Fruit fly (Drosophila melanogaster) whole organism, adult: ENCODE data around the gene CG14840.

ENCODE experiments used
- CG1620 ChIP-seq: fragments of 200-800 bp; sonication (Bioruptor generic); optimal IDR thresholded peaks from 2 replicates; lab custom pipeline; 2016; ENCODE audit warnings: missing biosample characterization, missing genetic modification characterization
- CG5204 ChIP-seq: fragments of 200-800 bp; sonication (Bioruptor generic); optimal IDR thresholded peaks from 2 replicates; lab custom pipeline; 2016; ENCODE audit warnings: missing biosample characterization, missing genetic modification characterization
- CG7045 ChIP-seq: fragments of 200-800 bp; sonication (Bioruptor generic); optimal IDR thresholded peaks from 2 replicates; lab custom pipeline; 2017; ENCODE audit warnings: missing biosample characterization, mild to moderate bottlenecking, missing genetic modification characterization
- CG7101 ChIP-seq: fragments of 200-800 bp; sonication (Bioruptor generic); optimal IDR thresholded peaks from 2 replicates; lab custom pipeline; 2018; ENCODE audit warnings: missing biosample characterization, mild to moderate bottlenecking, missing genetic modification characterization, moderate library complexity
- Crg-1 ChIP-seq: fragments of 200-800 bp; sonication (Bioruptor generic); optimal IDR thresholded peaks from 2 replicates; lab custom pipeline; 2016; ENCODE audit warnings: missing biosample characterization, missing genetic modification characterization
- Hr96 ChIP-seq: fragments of 200-800 bp; sonication (Bioruptor generic); optimal IDR thresholded peaks from 2 replicates; lab custom pipeline; 2016; ENCODE audit warnings: missing biosample characterization, missing genetic modification characterization
- Mnt ChIP-seq: fragments of 200-800 bp; sonication (Bioruptor generic); optimal IDR thresholded peaks from 2 replicates; lab custom pipeline; 2016; ENCODE audit warnings: missing biosample characterization, mild to moderate bottlenecking, missing genetic modification characterization
- bab1 ChIP-seq: fragments of 200-800 bp; sonication (Bioruptor generic); optimal IDR thresholded peaks from 3 replicates; lab custom pipeline; 2019; ENCODE audit warnings: missing biosample characterization, mild to moderate bottlenecking, missing genetic modification characterization, moderate library complexity
- cic ChIP-seq: fragments of 200-800 bp; sonication (Bioruptor generic); optimal IDR thresholded peaks from 2 replicates; lab custom pipeline; 2017; ENCODE audit warnings: missing biosample characterization, mild to moderate bottlenecking, missing genetic modification characterization, moderate library complexity
- cnc ChIP-seq, 2 experiments: fragments of >200 bp; optimal IDR thresholded peaks; 2 replicates each; lab custom pipeline; 2017
- kay ChIP-seq: fragments of 200-800 bp; sonication (Bioruptor generic); peaks from one replicate; lab custom pipeline; 2016; ENCODE audit warnings: missing biosample characterization, missing genetic modification characterization, borderline replicate concordance
- ovo ChIP-seq: fragments of 200-800 bp; sonication (Bioruptor generic); optimal IDR thresholded peaks from 2 replicates; lab custom pipeline; 2016; ENCODE audit warnings: missing biosample characterization, missing genetic modification characterization
- pad ChIP-seq: fragments of 200-800 bp; sonication (Bioruptor generic); optimal IDR thresholded peaks from 3 replicates; lab custom pipeline; 2017; ENCODE audit warnings: missing biosample characterization, missing genetic modification characterization, mild to moderate bottlenecking, moderate library complexity, missing genetic modification reagents
- tj ChIP-seq: fragments of 200-800 bp; sonication (Bioruptor generic); optimal IDR thresholded peaks from 3 replicates; lab custom pipeline; 2017; ENCODE audit warnings: missing biosample characterization, mild to moderate bottlenecking, missing genetic modification characterization, moderate library complexity

DNA sequence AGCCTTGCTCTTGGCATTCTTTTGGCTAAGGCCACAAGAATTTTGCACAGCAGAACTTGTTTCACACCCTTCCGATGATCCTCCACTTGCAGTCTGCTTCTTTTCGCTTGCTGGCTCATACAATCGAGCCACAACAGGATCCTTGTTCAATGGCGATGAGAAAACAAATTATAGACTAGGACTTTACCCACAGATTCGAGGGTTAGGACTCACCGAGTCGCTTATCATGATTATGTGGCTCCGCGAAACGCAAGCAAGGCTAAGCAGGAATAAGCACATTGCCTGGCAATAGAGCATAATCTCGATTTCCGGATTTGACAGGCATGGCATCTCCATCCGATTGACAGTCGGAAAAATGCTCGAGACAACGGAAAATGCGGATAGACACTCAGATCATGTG, 1.1 kb upstream of the CG14840 start, which contains the start of the genes CG14839 and CG14841:
- TF ChIP-seq Mnt (no peak), cic (GFP tag; lab: Kevin White, UChicago) (no peak), CG1620 (no peak), CG7101 (tag; lab: Kevin White, UChicago) (no peak), CG7045 (GFP tag; lab: Kevin White, UChicago) (no peak), ovo (no peak), tj (GFP tag; lab: Kevin White, UChicago) (no peak), CG5204 (GFP tag; lab: Kevin White, UChicago) (no peak), kay (GFP tag; lab: Kevin White, UChicago) (no peak), Crg-1 (GFP tag; lab: Kevin White, UChicago) (no peak), cnc (optimal IDR thresholded peaks at IDR 0.05; lab: Kevin White, UChicago) (no peak), pad (no peak), bab1 (GFP tag; lab: Kevin White, UChicago) (no peak), Hr96 (no peak)
